Worm (Caenorhabditis elegans): ENCODE data around the gene srp-1.

The srp-1 gene

DNA sequence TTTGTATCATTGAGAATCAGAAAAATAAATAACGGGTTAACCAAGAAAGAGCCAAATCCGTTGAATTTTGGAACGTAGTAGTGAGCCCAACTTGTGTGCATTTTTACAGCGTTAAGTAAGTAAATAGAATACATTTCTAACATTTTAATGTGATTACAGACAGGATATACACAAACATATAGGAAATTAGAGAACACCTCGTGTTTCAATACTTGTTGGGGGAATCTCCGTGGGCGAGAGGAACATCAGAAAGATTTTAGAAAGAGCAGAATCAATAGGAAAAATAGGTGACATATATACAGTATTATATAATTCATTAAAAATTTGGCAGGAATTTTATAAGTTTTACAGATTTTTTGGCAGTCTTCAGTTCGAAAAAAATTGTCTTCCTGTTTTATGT lies 14.3 kb upstream of the srp-1 start, which contains the start of gene srj-24:
TSS of gene srj-24 (minus strand) at position 101 of the 400 bp plus-strand sequence.
- TF ChIP-seq ztf-29 (GFP tag; IDR thresholded peaks at IDR 0.05) (no peak), ref-1 (GFP tag; conservative IDR thresholded peaks at IDR 0.05) (no peak), tab-1 (GFP tag; IDR thresholded peaks at IDR 0.05) (no peak), flt-1 (GFP tag; IDR thresholded peaks at IDR 0.05) (no peak), cog-1 (tag; optimal IDR thresholded peaks at IDR 0.05) (no peak), klf-2 (GFP tag; conservative IDR thresholded peaks at IDR 0.05) (no peak), med-1 (GFP tag; optimal IDR thresholded peaks at IDR 0.05; ENCODE audit: insufficient read depth) (no peak), T22C8.4 (GFP tag; IDR thresholded peaks at IDR 0.05) (no peak), ztf-23 (GFP tag; IDR thresholded peaks at IDR 0.05) (no peak)

DNA sequence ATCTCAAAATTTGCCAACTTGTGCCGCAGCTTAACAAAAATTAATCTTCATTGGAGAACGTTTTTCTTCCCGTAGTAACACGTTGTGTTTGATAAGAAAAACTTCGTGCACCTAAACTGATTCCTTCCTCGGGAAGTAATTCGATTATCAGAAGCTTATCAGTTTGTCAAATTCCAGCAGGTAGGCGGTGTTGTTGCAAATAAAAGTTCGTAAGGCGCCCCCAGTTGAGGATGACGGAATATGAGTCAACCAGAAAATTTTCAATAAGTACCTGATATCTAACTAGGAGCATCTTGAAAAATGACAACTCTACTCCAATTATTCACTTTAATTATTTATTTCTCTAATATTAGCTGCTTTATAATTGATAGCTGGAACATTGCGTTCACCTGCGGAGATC lies 11.3 kb upstream of the srp-1 start, which contains the start of gene C05E4.7:
TSS of gene C05E4.7 (plus strand) at position 301 of the 400 bp plus-strand sequence.
- TF ChIP-seq med-1 (GFP tag; optimal IDR thresholded peaks at IDR 0.05; ENCODE audit: insufficient read depth) (no peak), ztf-29 (GFP tag; IDR thresholded peaks at IDR 0.05) (no peak), ref-1 (GFP tag; conservative IDR thresholded peaks at IDR 0.05) (no peak), tab-1 (GFP tag; IDR thresholded peaks at IDR 0.05) (no peak), cog-1 (tag; optimal IDR thresholded peaks at IDR 0.05) (no peak)

DNA sequence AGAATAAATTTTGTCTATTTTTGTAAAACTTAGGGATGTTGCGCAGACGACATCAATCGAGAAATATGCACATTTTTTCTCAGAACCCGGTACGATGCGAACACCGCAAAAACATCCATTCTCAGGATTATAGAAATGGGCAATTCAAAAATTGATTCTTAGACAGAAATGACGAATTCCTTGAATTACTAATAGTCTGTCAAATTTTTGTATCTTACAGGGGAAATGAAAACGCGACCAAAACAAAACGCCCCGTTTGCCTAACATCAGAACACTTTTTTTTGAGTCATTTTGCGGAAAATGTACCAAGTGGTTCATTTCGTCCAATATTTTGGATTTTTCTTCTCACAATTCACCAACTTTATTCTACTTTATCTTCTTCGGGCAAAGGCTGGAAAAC lies 9.7 kb upstream of the srp-1 start, which contains the start of gene str-134:
TSS of gene str-134 (plus strand) at position 301 of the 400 bp plus-strand sequence.
- TF ChIP-seq klf-2 (GFP tag; conservative IDR thresholded peaks at IDR 0.05) (no peak), ztf-23 (GFP tag; IDR thresholded peaks at IDR 0.05) (no peak), T22C8.4 (GFP tag; IDR thresholded peaks at IDR 0.05) (no peak), flt-1 (GFP tag; IDR thresholded peaks at IDR 0.05) (no peak)

DNA sequence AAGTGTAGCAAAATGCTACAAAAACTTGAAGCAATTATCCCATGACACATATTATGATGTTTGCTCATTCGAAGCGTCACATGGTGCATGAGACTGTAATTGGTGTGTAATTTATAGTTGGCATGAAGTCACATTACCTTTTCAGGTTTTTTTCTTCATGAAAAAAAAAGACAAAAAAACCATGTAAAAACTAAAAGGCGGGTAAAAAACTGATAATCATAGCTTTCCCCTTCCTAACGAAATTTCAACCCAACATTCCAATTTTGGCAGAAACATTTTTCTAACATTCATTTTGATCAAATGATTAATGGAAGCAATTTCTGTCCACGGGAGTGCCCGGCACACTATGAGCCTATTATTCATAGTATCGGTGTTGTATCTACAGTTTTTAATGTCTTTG lies 5.0 kb upstream of the srp-1 start, which contains the start of gene sri-4:
TSS of gene sri-4 (plus strand) at position 301 of the 400 bp plus-strand sequence.
- TF ChIP-seq ref-1 (GFP tag; conservative IDR thresholded peaks at IDR 0.05) (no peak), ztf-29 (GFP tag; IDR thresholded peaks at IDR 0.05) (no peak), klf-2 (GFP tag; conservative IDR thresholded peaks at IDR 0.05) (no peak), T22C8.4 (GFP tag; IDR thresholded peaks at IDR 0.05) (no peak), tab-1 (GFP tag; IDR thresholded peaks at IDR 0.05) (no peak), ztf-23 (GFP tag; IDR thresholded peaks at IDR 0.05) (no peak), med-1 (GFP tag; optimal IDR thresholded peaks at IDR 0.05; ENCODE audit: insufficient read depth) (no peak), flt-1 (GFP tag; IDR thresholded peaks at IDR 0.05) (no peak)

DNA sequence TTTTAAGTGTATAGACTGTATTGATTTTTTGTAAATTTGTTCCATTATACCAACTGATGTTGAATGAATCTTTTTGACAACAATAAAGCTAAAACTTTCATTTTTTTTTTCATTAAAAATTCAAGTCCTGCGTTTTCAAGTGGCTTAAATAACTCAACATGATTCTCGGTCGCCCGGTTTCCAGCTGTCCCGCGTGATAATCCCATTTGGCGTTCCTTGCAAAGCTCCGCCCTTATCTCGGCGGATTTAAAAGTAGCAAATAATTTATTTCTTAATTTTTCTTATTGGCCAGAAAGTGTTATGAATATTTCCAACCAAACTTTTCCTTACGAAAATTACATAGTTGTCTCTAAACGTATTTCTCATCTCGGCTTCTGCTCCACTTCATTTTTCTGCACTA lies 3.1 kb downstream of the srp-1 start, which contains the start of gene str-20:
TSS of gene str-20 (plus strand) at position 301 of the 400 bp plus-strand sequence.
- TF ChIP-seq cog-1 (tag; optimal IDR thresholded peaks at IDR 0.05) (no peak), ztf-29 (GFP tag; IDR thresholded peaks at IDR 0.05) (no peak), T22C8.4 (GFP tag; IDR thresholded peaks at IDR 0.05) (no peak), ref-1 (GFP tag; conservative IDR thresholded peaks at IDR 0.05) (no peak), ztf-23 (GFP tag; IDR thresholded peaks at IDR 0.05) (no peak), med-1 (GFP tag; optimal IDR thresholded peaks at IDR 0.05; ENCODE audit: insufficient read depth) (no peak), klf-2 (GFP tag; conservative IDR thresholded peaks at IDR 0.05) (no peak)

DNA sequence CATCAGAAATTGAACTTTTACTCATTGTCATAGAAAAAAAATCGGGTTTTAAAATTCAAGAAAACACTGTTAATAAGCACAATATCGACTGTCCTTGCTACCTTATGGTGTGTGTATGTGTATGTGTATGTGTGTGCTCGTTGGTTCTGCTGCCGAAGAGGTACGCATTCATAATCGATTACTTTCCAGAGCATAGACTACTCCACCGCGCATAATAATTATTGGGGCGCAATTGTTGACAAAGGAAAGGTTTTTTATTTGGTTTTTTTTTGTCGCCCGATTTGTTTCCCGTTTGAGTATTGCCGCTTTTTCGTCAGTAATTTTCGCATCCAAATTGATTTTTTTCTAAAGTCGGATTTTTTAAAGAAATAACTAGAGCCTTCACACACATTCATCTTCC lies 8.2 kb downstream of the srp-1 start, which contains the start of gene C05E4.15:
TSS of gene C05E4.15 (minus strand) at position 101 of the 400 bp plus-strand sequence.
- TF ChIP-seq ztf-23 (GFP tag; IDR thresholded peaks at IDR 0.05) (no peak), cog-1 (tag; optimal IDR thresholded peaks at IDR 0.05) (no peak), T22C8.4 (GFP tag; IDR thresholded peaks at IDR 0.05) (no peak), flt-1 (GFP tag; IDR thresholded peaks at IDR 0.05) (no peak), tab-1 (GFP tag; IDR thresholded peaks at IDR 0.05) (no peak)

DNA sequence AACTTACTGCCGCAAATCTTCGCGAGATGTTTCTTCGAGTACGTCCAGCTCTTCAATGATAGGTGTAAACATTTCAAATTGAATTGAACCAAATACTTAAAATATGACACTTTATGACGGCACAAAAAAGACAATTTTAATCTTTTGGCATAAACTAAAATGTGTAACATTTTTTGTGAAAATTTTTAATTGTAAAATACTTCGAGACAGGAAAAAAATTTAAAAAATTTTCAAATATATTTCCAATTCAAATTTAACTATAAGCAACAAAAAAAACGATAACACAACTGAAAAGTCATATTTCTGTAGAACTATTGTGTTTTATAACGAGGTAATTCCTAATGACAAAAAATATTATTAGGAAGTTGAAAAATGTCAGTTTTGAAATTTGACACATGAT lies 8.8 kb downstream of the srp-1 start, which contains the start of gene C05E4.12:
TSS of gene C05E4.12 (minus strand) at position 101 of the 400 bp plus-strand sequence.
- TF ChIP-seq T22C8.4 (GFP tag; IDR thresholded peaks at IDR 0.05) (no peak), flt-1 (GFP tag; IDR thresholded peaks at IDR 0.05) (no peak), cog-1 (tag; optimal IDR thresholded peaks at IDR 0.05) (no peak), klf-2 (GFP tag; conservative IDR thresholded peaks at IDR 0.05) (no peak), med-1 (GFP tag; optimal IDR thresholded peaks at IDR 0.05; ENCODE audit: insufficient read depth) (no peak)

DNA sequence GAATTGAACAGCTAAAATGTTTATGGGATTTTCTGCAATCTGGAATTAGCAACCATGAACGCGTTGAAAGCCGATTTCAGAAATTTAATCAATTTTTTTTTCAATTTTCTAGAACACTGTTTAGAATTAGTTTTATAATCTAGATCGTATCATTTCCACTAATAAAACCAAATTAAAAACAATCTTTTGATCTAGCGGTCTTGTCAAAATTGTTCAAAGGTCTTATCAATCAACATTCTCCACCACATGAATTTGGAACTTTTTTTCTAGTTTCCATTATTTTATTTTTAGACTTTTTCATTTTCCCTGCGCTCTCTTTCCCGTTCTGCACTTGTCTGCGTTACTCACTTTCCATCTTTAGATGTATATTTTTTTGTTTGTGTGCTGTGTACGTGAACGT lies 9.3 kb downstream of the srp-1 start, which contains the start of gene srp-2:
TSS of gene srp-2 (plus strand) at position 301 of the 400 bp plus-strand sequence.
- no peak for TF ChIP-seq flt-1 (GFP tag; IDR thresholded peaks at IDR 0.05)
- TF ChIP-seq ztf-29 (GFP tag; IDR thresholded peaks at IDR 0.05): no peak
- no peak for TF ChIP-seq ztf-23 (GFP tag; IDR thresholded peaks at IDR 0.05)
- TF ChIP-seq med-1 (GFP tag; optimal IDR thresholded peaks at IDR 0.05; ENCODE audit: insufficient read depth): no peak
- no peak for TF ChIP-seq klf-2 (GFP tag; conservative IDR thresholded peaks at IDR 0.05)
- TF ChIP-seq tab-1 (GFP tag; IDR thresholded peaks at IDR 0.05): no peak
- no peak for TF ChIP-seq cog-1 (tag; optimal IDR thresholded peaks at IDR 0.05)
- no peak for TF ChIP-seq T22C8.4 (GFP tag; IDR thresholded peaks at IDR 0.05)
- TF ChIP-seq ref-1 (GFP tag; conservative IDR thresholded peaks at IDR 0.05): no peak

DNA sequence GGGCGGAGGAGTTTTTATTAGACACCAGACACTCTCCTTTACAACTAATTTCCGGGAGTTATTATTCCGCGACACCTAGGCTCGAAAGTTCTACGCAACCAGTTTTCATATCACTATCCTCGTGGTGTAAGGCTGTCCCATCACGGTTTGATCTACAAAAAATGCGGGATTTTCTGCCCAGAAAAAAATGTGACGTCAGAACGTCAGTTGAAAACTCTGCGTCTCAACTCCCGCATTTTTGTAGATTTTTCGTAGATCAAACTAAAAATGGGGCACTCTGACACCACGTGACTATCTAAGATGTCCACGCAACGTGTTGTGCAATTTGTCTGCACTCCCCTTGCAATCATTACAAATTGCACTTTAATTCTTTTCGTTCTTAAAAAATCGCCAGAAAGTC lies 11.6 kb downstream of the srp-1 start, which contains the start of gene str-238:
TSS of gene str-238 (plus strand) at position 301 of the 400 bp plus-strand sequence.
- no peak for TF ChIP-seq cog-1 (tag; optimal IDR thresholded peaks at IDR 0.05)
- no peak for TF ChIP-seq tab-1 (GFP tag; IDR thresholded peaks at IDR 0.05)
- TF ChIP-seq med-1 (GFP tag; optimal IDR thresholded peaks at IDR 0.05; ENCODE audit: insufficient read depth): no peak
- TF ChIP-seq ztf-29 (GFP tag; IDR thresholded peaks at IDR 0.05): no peak
- TF ChIP-seq ref-1 (GFP tag; conservative IDR thresholded peaks at IDR 0.05): no peak
- TF ChIP-seq ztf-23 (GFP tag; IDR thresholded peaks at IDR 0.05): no peak

DNA sequence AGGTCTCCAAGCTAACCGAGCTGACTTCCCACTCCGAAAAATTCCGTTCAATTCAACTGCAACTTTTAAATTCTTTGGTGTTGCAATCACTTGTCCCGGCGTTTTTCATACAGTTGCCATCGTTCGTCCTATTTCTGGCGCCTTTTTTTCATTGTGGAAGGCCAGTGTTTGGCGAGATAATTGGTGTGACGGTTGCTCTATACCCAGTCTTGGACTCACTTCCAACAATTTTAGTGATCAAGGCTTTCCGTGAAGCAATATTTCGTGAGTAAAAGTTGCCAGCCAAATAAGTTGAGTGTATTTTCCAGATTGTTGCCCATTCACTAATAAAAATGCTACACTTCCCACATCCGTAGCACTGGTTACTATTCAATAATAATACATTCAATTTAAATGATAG lies 19.1 kb downstream of the srp-1 start:
- TF ChIP-seq cog-1 (tag; optimal IDR thresholded peaks at IDR 0.05) (no peak), tab-1 (GFP tag; IDR thresholded peaks at IDR 0.05) (no peak), ref-1 (GFP tag; conservative IDR thresholded peaks at IDR 0.05) (no peak), flt-1 (GFP tag; IDR thresholded peaks at IDR 0.05) (no peak), klf-2 (GFP tag; conservative IDR thresholded peaks at IDR 0.05) (no peak)
